Worm (Caenorhabditis elegans) whole organism, L4/young adult: Measurements from ENCODE around the gene srw-16.

Experiments
- W03F9.2 ChIP-seq: fragments of 150-350 bp; optimal IDR thresholded peaks from 2 replicates; lab custom pipeline; 2014; ENCODE audit warnings: missing biosample characterization, missing genetic modification characterization
- him-1 ChIP-seq: sonication (generic microtip); optimal IDR thresholded peaks from 2 replicates; lab custom pipeline; 2016; ENCODE audit warnings: missing genotype, missing genetic modification reagents, missing genetic modification characterization, missing compliant biosample characterization

DNA sequence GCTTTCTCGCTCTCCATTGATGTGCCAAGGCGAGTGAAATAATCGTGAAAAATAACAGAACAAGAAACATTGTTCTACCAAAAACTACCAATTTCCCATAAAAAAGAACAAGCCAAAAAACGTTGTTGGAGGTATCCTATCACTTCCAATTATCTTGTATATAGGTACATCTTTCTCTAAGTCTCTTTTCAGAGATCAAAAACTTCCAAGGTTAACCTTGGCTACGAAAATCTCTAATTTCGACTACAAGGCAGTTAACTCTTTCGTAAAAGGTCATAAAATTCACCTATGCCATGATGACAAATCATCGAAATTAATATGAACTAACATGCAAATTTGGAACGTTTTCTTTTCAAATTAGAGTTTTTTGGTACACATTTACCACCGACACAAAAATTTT, 13.2 kb upstream of the srw-16 start, which contains the start of gene cyp-34A1:
- TF ChIP-seq him-1 (tag; lab: Kevin White, UChicago) (no peak), W03F9.2 (tag; lab: Kevin White, UChicago) (no peak)
